Worm (Caenorhabditis elegans) whole organism, L4 larva: ENCODE measurements around the gene gpa-3.

Experiments used
- F37D6.2 ChIP-seq: sonication (generic microtip); optimal IDR thresholded peaks from 2 replicates; lab custom pipeline; 2016; ENCODE audit warnings: mild to moderate bottlenecking, missing genetic modification characterization, missing compliant biosample characterization
- F44E2.7 ChIP-seq: fragments of 200-800 bp; sonication (Bioruptor generic); IDR thresholded peaks from 2 replicates; pipeline ENCODE4 v2.1.2; 2022; ENCODE audit warnings: missing genetic modification characterization, missing compliant biosample characterization
- T20F7.1 ChIP-seq: fragments of 200-800 bp; sonication (Bioruptor generic); optimal IDR thresholded peaks from 2 replicates; lab custom pipeline; 2018; ENCODE audit warnings: mild to moderate bottlenecking, missing genetic modification characterization, missing compliant biosample characterization
- ceh-82 ChIP-seq: sonication (generic microtip); optimal IDR thresholded peaks from 2 replicates; lab custom pipeline; 2017; ENCODE audit warnings: missing biosample characterization, missing genetic modification characterization
- dpl-1 ChIP-seq: fragments of 150-350 bp; optimal IDR thresholded peaks from 2 replicates; lab custom pipeline; 2014; ENCODE audit warnings: missing biosample characterization, missing genetic modification reagents, missing genetic modification characterization
- egl-27 ChIP-seq: sonication (generic microtip); optimal IDR thresholded peaks from 3 replicates; lab custom pipeline; 2017; ENCODE audit warnings: missing biosample characterization, missing genetic modification reagents, missing genetic modification characterization
- mdl-1 ChIP-seq, 2 experiments: fragments of 150-350 bp in 1 of 2; sonication (generic microtip) in 1 of 2; optimal IDR thresholded peaks; 2 replicates each; lab custom pipeline; 2014 to 2017; ENCODE audit warnings: missing biosample characterization in 2 of 2, missing genetic modification characterization in 2 of 2
- nhr-102 ChIP-seq: sonication (generic microtip); optimal IDR thresholded peaks from 2 replicates; lab custom pipeline; 2016; ENCODE audit warnings: mild to moderate bottlenecking, missing genetic modification characterization, moderate library complexity, missing compliant biosample characterization
- nhr-11 ChIP-seq: fragments of 150-350 bp; optimal IDR thresholded peaks from 2 replicates; lab custom pipeline; 2014; ENCODE audit warnings: missing biosample characterization, missing genetic modification characterization
- nhr-25 ChIP-seq: sonication (generic microtip); optimal IDR thresholded peaks from 2 replicates; lab custom pipeline; 2017; ENCODE audit warnings: missing genetic modification characterization, mild to moderate bottlenecking, missing compliant biosample characterization, antibody characterized with exemption, moderate library complexity, borderline replicate concordance; ENCODE audit not compliant: insufficient read depth
- nhr-76 ChIP-seq: fragments of 150-350 bp; optimal IDR thresholded peaks from 2 replicates; lab custom pipeline; 2014; ENCODE audit warnings: missing biosample characterization, missing genetic modification characterization
- skn-1 ChIP-seq: fragments of 150-350 bp; optimal IDR thresholded peaks from 2 replicates; lab custom pipeline; 2014; ENCODE audit warnings: missing biosample characterization, missing genetic modification characterization
- unc-62 ChIP-seq, 3 experiments: fragments of 150-350 bp in 1 of 3; sonication (generic microtip); optimal IDR thresholded peaks in 2 of 3; peaks in 1 of 3; 1 replicate in 1 of 3; 2 replicates in 2 of 3; lab custom pipeline; 2014 to 2017; ENCODE audit warnings: missing biosample characterization in 3 of 3, missing genetic modification characterization in 3 of 3, missing genetic modification reagents in 3 of 3, missing genotype in 1 of 3

ce11 chrV:9375378-9375777 lies 15.8 kb upstream of the gpa-3 start, which contains the start of gene E02C12.9:
- TF ChIP-seq nhr-76 (tag; lab: Kevin White, UChicago): no peak
- no peak for TF ChIP-seq nhr-11
- TF ChIP-seq nhr-25 (tag; lab: Kevin White, UChicago): no peak
- TF ChIP-seq unc-62 (GFP tag; optimal IDR thresholded peaks at IDR 0.05 in 1 of 2; lab: Kevin White, UChicago): no peak
- TF ChIP-seq unc-62 (tag; optimal IDR thresholded peaks at IDR 0.05; lab: Kevin White, UChicago): no peak
- no peak for TF ChIP-seq egl-27 (tag; lab: Kevin White, UChicago)
- TF ChIP-seq ceh-82: no peak
- no peak for TF ChIP-seq F37D6.2 (tag; lab: Kevin White, UChicago)
- no peak for TF ChIP-seq T20F7.1 (GFP tag; lab: Kevin White, UChicago)
- TF ChIP-seq dpl-1: no peak
- no peak for TF ChIP-seq nhr-102 (tag; lab: Kevin White, UChicago)
- TF ChIP-seq F44E2.7 (GFP tag; lab: Robert Waterston, UW): no peak
- no peak for TF ChIP-seq mdl-1 (tag; optimal IDR thresholded peaks at IDR 0.05; lab: Kevin White, UChicago)
- no peak for TF ChIP-seq skn-1
